Fruit fly (Drosophila melanogaster): ENCODE measurements around the gene Mcm3.

Mcm3 gene

dm6 chrX:5336722-5337121 lies 13.1 kb downstream of the Mcm3 start (continued):
- no peak for TF ChIP-seq Hr39 (optimal IDR thresholded peaks at IDR 0.05)
- TF ChIP-seq CG4730 (GFP tag; IDR thresholded peaks at IDR 0.05) = no peak
- no peak for TF ChIP-seq dmrt11E (tag; optimal IDR thresholded peaks at IDR 0.05)
- no peak for TF ChIP-seq mld (GFP tag; IDR thresholded peaks at IDR 0.05; ENCODE audit: partially characterized antibody)
- TF ChIP-seq CG10959 (GFP tag; IDR thresholded peaks at IDR 0.05) = no peak
- TF ChIP-seq CG9876 (GFP tag; optimal IDR thresholded peaks at IDR 0.05) = no peak
- TF ChIP-seq CG12155 (GFP tag; optimal IDR thresholded peaks at IDR 0.05) = no peak
- no peak for TF ChIP-seq Ssrp (tag; optimal IDR thresholded peaks at IDR 0.05)
- TF ChIP-seq CG7839 (tag; optimal IDR thresholded peaks at IDR 0.05) = peak; percentile 55
- TF ChIP-seq CG18619 (GFP tag; optimal IDR thresholded peaks at IDR 0.05) = peak; percentile 26
- peak; percentile 35 for TF ChIP-seq zfh2 (GFP tag; optimal IDR thresholded peaks at IDR 0.05)
- peak; percentile 24 for TF ChIP-seq exex (tag; optimal IDR thresholded peaks at IDR 0.05)
- TF ChIP-seq dmrt99B (tag; optimal IDR thresholded peaks at IDR 0.05) = peak; percentile 61
- TF ChIP-seq her (GFP tag; optimal IDR thresholded peaks at IDR 0.05) = no peak
- no peak for TF ChIP-seq sqz (GFP tag; optimal IDR thresholded peaks at IDR 0.05)
- TF ChIP-seq fd3F (GFP tag; optimal IDR thresholded peaks at IDR 0.05) = peak; percentile 27
- TF ChIP-seq CG18262 (tag; optimal IDR thresholded peaks at IDR 0.05) = peak; percentile 19
- TF ChIP-seq lab (GFP tag; optimal IDR thresholded peaks at IDR 0.05) = peak; percentile 70
- TF ChIP-seq CG18599 (GFP tag; optimal IDR thresholded peaks at IDR 0.05) = peak; percentile 76
- no peak for TF ChIP-seq CG2875 (GFP tag; optimal IDR thresholded peaks at IDR 0.05)
- no peak for TF ChIP-seq stwl (tag; optimal IDR thresholded peaks at IDR 0.05)
- no peak for TF ChIP-seq CG11723 (GFP tag; optimal IDR thresholded peaks at IDR 0.05)
- peak; percentile 64 for TF ChIP-seq grau (tag; optimal IDR thresholded peaks at IDR 0.05)
- TF ChIP-seq Bgb (GFP tag; IDR thresholded peaks at IDR 0.05; ENCODE audit: partially characterized antibody) = no peak
- no peak for TF ChIP-seq ac (GFP tag; optimal IDR thresholded peaks at IDR 0.05)
- TF ChIP-seq CG6854 (GFP tag; optimal IDR thresholded peaks at IDR 0.05) = peak; percentile 36
- TF ChIP-seq CG16779 (GFP tag; IDR thresholded peaks at IDR 0.05) = no peak
- TF ChIP-seq Lim3 (GFP tag; IDR thresholded peaks at IDR 0.05) = no peak
- no peak for TF ChIP-seq CG11560 (tag; IDR thresholded peaks at IDR 0.05)

- no peak for TF ChIP-seq Atf-2 (GFP tag; optimal IDR thresholded peaks at IDR 0.05)
- TF ChIP-seq Deaf1 (tag; optimal IDR thresholded peaks at IDR 0.05) = peak; percentile 53
- TF ChIP-seq CG13894 (tag; optimal IDR thresholded peaks at IDR 0.05) = peak; percentile 98
- no peak for TF ChIP-seq Chrac-16 (GFP tag; optimal IDR thresholded peaks at IDR 0.05)
- no peak for TF ChIP-seq CG34376 (GFP tag; optimal IDR thresholded peaks at IDR 0.05)
- TF ChIP-seq Kr (GFP tag; optimal IDR thresholded peaks at IDR 0.05) = no peak
- no peak for TF ChIP-seq CG10565 (GFP tag; optimal IDR thresholded peaks at IDR 0.05)
- TF ChIP-seq CG3995 (GFP tag; optimal IDR thresholded peaks at IDR 0.05) = no peak
- TF ChIP-seq crol (GFP tag; IDR thresholded peaks at IDR 0.05) = peak; percentile 58
Measured at dm6 chrX:5337316-5337715, 13.7 kb downstream of the Mcm3 start.

dm6 chrX:5338435-5338834 lies 14.8 kb downstream of the Mcm3 start:
- TF ChIP-seq CG32532 (GFP tag; IDR thresholded peaks at IDR 0.05) = no peak
- TF ChIP-seq gem (tag; optimal IDR thresholded peaks at IDR 0.05) = peak; percentile 17
- peak; percentile 42; the same call in 1 of the 2 replicates for TF ChIP-seq slbo (GFP tag; IDR thresholded peaks at IDR 0.05)
- no peak for TF ChIP-seq nerfin-1 (tag; optimal IDR thresholded peaks at IDR 0.05)
- TF ChIP-seq Ravus (GFP tag; IDR thresholded peaks at IDR 0.05) = no peak
- peak; percentile 57 for TF ChIP-seq sens (GFP tag)
- TF ChIP-seq CG7372 (GFP tag; IDR thresholded peaks at IDR 0.05) = peak; percentile 34; the same call in 1 of the 2 replicates
- no peak for TF ChIP-seq CG17186 (GFP tag; optimal IDR thresholded peaks at IDR 0.05)
- peak; percentile 7 for TF ChIP-seq CG13894 (tag; optimal IDR thresholded peaks at IDR 0.05)
- TF ChIP-seq row (GFP tag; IDR thresholded peaks at IDR 0.05) = peak; percentile 28; the same call in 1 of the 3 replicates
- TF ChIP-seq GATAe (GFP tag; conservative IDR thresholded peaks at IDR 0.05) = no peak
- peak; percentile 12 for TF ChIP-seq CG2678 (tag; optimal IDR thresholded peaks at IDR 0.05)
- no peak for TF ChIP-seq pum (GFP tag; optimal IDR thresholded peaks at IDR 0.05)
- TF ChIP-seq Deaf1 (tag; optimal IDR thresholded peaks at IDR 0.05) = peak; percentile 7
- 0 out of 3 replicates have a peak, but pooled peaks have one; percentile 6 for TF ChIP-seq dysf (GFP tag; IDR thresholded peaks at IDR 0.05)
- no peak for TF ChIP-seq gt (GFP tag; IDR thresholded peaks at IDR 0.05)
